Fruit fly (Drosophila melanogaster) whole organism, wandering third instar larva: ENCODE data around the gene Tim17b1.

ENCODE experiments used
- CG9705 ChIP-seq: fragments of 200-800 bp; sonication (Bioruptor generic); optimal IDR thresholded peaks from 2 replicates; lab custom pipeline; 2018; ENCODE audit warnings: missing biosample characterization, mild to moderate bottlenecking, missing genetic modification characterization
- CrebA ChIP-seq: fragments of 200-800 bp; sonication (Bioruptor generic); optimal IDR thresholded peaks from 2 replicates; lab custom pipeline; 2016; ENCODE audit warnings: missing biosample characterization, mild to moderate bottlenecking, missing genetic modification characterization, borderline replicate concordance
- Dif ChIP-seq: fragments of 200-275, 200-300 bp; sonication (Bioruptor generic); optimal IDR thresholded peaks from 2 replicates; lab custom pipeline; 2018; ENCODE audit warnings: missing biosample characterization, missing genetic modification characterization; ENCODE audit not compliant: partially characterized antibody
- Hnf4 ChIP-seq: fragments of 200-800 bp; sonication (Bioruptor generic); optimal IDR thresholded peaks from 2 replicates; lab custom pipeline; 2016; ENCODE audit warnings: missing biosample characterization, mild to moderate bottlenecking, missing genetic modification characterization
- Myc ChIP-seq: fragments of >200 bp; optimal IDR thresholded peaks from 2 replicates; lab custom pipeline; 2017
- br ChIP-seq: fragments of 200-800 bp; sonication (Bioruptor generic); optimal IDR thresholded peaks from 2 replicates; lab custom pipeline; 2016; ENCODE audit warnings: missing biosample characterization, missing genetic modification characterization
- dsf ChIP-seq: sonication (Bioruptor generic); optimal IDR thresholded peaks from 2 replicates; lab custom pipeline; 2016; ENCODE audit warnings: missing biosample characterization, missing genetic modification characterization, borderline replicate concordance
- ey ChIP-seq: fragments of 200-800 bp; sonication (Bioruptor generic); optimal IDR thresholded peaks from 2 replicates; lab custom pipeline; 2016; ENCODE audit warnings: missing biosample characterization, missing genetic modification characterization
- h ChIP-seq: fragments of 200-800 bp; sonication (Bioruptor generic); optimal IDR thresholded peaks from 3 replicates; lab custom pipeline; 2016; ENCODE audit warnings: missing biosample characterization, mild to moderate bottlenecking, missing genetic modification characterization
- psq ChIP-seq: fragments of 200-800 bp; sonication (Bioruptor generic); optimal IDR thresholded peaks from 3 replicates; lab custom pipeline; 2017; ENCODE audit warnings: missing biosample characterization, mild to moderate bottlenecking, missing genetic modification characterization, moderate library complexity
- rgr ChIP-seq: fragments of 200-800 bp; sonication (Bioruptor generic); optimal IDR thresholded peaks from 3 replicates; lab custom pipeline; 2016; ENCODE audit warnings: missing biosample characterization, mild to moderate bottlenecking, missing genetic modification characterization
- usp ChIP-seq: fragments of >200 bp; optimal IDR thresholded peaks from 2 replicates; lab custom pipeline; 2017; ENCODE audit warnings: missing biosample characterization, missing genetic modification characterization

dm6 chr3R:5287965-5288364, 12.0 kb upstream of the Tim17b1 start:
- TF ChIP-seq Myc (no peak), CG9705 (no peak), psq (GFP tag; lab: Kevin White, UChicago) (no peak), br (GFP tag; lab: Kevin White, UChicago) (no peak), Hnf4 (GFP tag; lab: Kevin White, UChicago) (no peak), dsf (GFP tag; lab: Kevin White, UChicago) (no peak), usp (GFP tag; lab: Kevin White, UChicago) (no peak), rgr (GFP tag; lab: Kevin White, UChicago) (no peak), Dif (GFP tag; lab: Kevin White, UChicago) (no peak), h (GFP tag; lab: Kevin White, UChicago) (no peak), ey (GFP tag; lab: Kevin White, UChicago) (no peak), CrebA (GFP tag; lab: Kevin White, UChicago) (no peak)
